Worm (Caenorhabditis elegans): ENCODE measurements around the gene C05D12.3.

The C05D12.3 gene

DNA sequence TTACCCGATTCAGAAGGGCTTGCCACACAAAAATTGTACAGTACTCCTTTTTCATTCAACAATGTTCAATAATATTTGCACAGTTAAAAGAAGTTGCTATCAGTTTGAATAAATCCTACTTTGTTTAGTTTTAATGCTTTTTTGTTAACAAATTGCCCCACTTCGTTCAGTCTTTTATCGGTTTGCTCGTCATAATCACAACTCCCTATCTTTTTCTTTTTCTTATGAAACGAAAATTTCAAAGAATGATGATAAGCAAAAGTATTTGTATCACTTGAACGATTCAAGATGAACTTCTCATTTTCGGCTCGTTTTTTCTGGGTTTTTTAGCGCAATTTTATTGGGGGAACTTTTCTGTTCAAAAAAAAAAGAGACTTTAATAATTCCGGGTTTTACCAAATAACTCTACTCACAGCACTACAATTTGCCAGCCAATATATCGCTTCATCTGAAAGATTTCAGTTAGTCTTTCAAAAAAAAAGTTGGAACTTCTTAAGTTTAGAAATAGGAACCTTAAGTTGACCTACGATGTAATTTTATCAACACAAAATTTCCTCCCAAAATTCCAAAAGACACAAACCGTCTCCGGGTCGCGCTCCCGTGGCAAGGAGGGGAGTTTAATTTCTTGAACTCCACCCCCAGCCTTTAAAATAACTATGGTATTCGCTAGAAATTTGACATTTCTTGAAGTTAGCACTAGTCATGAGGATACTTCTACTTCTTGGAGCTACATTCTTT is at the start of gene C05D12.3:
Gene C05D12.3 (plus strand): TSS at position 688 of the 738 bp plus-strand sequence.
- TF ChIP-seq unc-62 (GFP tag; optimal IDR thresholded peaks at IDR 0.05), result no peak

DNA sequence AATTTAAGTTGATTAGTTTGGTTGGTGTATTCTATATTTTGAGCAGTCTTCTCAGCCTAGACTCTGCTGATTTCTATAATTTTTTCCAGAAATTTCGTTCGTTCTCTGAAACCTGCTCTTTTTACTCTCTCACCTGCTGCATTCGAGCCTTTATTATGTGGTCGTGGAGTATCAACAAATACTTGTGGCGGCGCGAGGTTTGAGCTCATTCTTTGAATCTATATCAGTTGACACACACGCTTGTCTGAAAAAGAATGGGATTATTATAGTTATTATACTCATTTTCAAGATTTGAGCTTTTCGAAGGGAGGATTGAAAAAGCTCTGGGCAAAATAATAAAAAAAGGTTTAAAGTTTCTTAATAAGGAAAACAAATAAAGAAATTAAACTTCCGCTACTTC is 49.0 kb upstream of the C05D12.3 start:
- TF ChIP-seq unc-62 (GFP tag; optimal IDR thresholded peaks at IDR 0.05), result no peak

ce11 chrII:11376598-11377108 is 48.4 kb upstream of the C05D12.3 start:
- TF ChIP-seq unc-62 (GFP tag; optimal IDR thresholded peaks at IDR 0.05), result no peak

DNA sequence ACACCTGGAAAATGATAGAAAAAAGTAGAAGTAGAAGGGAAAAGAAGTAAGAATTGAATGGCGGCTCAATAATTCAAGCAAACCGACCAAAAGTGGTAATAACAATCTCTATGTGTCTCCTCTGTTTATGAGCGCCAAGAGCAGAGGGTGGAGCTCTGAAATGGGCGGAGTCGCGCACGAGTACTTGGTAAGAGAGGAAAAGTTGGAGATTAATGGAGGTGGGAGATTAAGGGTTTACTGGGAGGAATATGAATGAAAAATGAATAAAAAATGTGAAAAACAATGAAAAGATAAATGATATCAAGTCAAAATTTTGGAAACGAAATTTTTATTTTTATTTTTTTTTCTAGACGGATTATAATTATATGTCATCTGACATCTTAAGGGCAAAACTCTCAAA is 47.4 kb upstream of the C05D12.3 start:
- no peak for TF ChIP-seq unc-62 (GFP tag; optimal IDR thresholded peaks at IDR 0.05)

DNA sequence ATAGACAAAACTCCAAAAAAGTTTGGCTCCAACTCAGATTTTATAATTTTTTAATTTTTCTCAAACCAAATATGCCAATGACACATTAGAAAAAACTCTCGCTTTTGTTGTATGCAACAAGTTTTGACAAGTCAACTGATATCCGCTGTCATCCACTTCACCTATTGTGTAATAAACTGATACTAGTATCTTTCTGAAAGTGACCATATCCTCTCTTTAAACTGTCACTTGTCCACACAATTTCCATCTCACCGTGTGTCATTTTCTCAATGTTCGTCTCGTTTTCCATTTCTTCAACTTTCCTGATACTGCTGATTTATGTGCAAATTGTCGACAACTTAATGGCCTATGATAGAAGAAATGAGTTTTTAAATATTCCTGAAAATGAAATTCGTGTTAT is 42.0 kb upstream of the C05D12.3 start, which contains the start of the genes C33B4.5 and C33B4.4:
Gene C33B4.5 (plus strand): TSS at position 270 of the 400 bp plus-strand sequence.
Gene C33B4.4 (minus strand): TSS at position 385 of the 400 bp plus-strand sequence.
- no peak for TF ChIP-seq unc-62 (GFP tag; optimal IDR thresholded peaks at IDR 0.05)

ce11 chrII:11384099-11384498 is 41.0 kb upstream of the C05D12.3 start:
- TF ChIP-seq unc-62 (GFP tag; optimal IDR thresholded peaks at IDR 0.05), result no peak

ce11 chrII:11386950-11387349 is 38.1 kb upstream of the C05D12.3 start:
- TF ChIP-seq unc-62 (GFP tag; optimal IDR thresholded peaks at IDR 0.05), result no peak

ce11 chrII:11390865-11391264 is 34.2 kb upstream of the C05D12.3 start, which contains the start of gene shn-1:
Gene shn-1 (minus strand): TSS chrII:11390965.
- no peak for TF ChIP-seq unc-62 (GFP tag; optimal IDR thresholded peaks at IDR 0.05)

DNA sequence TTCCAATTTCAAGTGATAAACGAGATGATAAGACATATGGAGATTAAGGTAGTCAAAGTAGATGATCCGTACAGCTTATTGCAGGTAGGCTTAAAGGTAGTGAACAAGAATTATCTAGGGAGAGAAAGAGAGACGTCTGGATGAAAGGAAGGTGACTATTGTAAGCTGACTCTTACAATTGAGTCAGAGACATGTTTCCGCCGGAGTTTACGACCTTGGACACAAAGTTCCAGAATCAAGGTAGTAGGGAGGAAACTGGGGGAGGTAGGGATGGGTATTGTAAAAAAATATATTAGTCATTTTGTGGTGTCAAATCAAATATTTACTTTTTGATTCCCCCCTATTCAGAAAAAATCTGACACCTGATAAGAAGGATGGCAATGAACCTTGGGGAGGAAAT is 32.7 kb upstream of the C05D12.3 start:
- no peak for TF ChIP-seq unc-62 (GFP tag; optimal IDR thresholded peaks at IDR 0.05)

ce11 chrII:11393787-11394186 is 31.3 kb upstream of the C05D12.3 start:
- TF ChIP-seq unc-62 (GFP tag; optimal IDR thresholded peaks at IDR 0.05), result no peak

DNA sequence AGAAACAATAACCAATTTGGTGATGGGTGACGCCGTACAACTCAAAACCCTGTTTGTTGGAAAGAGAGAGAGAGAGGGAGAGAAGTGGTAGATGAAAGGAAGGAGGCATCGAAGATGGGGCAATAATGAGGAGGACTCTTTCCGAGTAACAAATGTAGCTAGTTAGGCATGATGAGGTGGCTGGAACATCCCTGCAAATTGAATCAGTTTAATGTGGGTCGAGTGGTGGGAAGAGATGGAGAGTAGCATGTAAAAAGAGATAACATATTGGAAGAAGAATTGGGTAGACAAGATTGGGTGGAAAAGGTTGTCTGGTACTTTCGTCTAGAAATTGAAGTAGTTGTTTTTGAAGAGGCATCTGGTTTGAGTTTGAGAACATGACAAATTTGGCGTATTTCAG is 28.8 kb upstream of the C05D12.3 start:
- TF ChIP-seq unc-62 (GFP tag; optimal IDR thresholded peaks at IDR 0.05), result no peak

ce11 chrII:11398787-11399186 is 26.3 kb upstream of the C05D12.3 start:
- no peak for TF ChIP-seq unc-62 (GFP tag; optimal IDR thresholded peaks at IDR 0.05)

ce11 chrII:11400386-11400785 is 24.7 kb upstream of the C05D12.3 start:
- TF ChIP-seq unc-62 (GFP tag; optimal IDR thresholded peaks at IDR 0.05), result no peak

DNA sequence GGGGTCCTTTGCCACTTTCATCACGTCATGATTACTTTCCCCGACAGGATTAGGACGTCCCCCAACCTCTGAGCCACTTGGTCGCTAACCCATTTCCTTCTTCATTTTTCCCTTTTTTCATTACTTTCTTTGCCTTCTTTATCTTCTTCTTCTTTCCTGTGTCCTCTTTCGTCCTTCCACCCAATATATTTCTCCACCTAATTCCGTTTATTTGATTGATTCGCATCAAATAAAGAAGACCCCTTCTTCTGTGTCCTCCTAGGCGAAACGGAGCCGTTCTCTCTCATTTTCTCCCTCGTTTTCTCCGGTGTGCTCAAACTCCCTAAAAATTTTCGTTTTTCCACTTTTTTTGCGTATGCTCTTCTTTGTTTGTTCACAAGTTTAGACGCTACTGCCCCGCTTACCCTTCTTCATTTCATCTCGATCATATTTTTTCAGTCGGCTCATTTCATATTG is 15.4 kb upstream of the C05D12.3 start, which contains the start of gene C05D12.7:
Gene C05D12.7 (plus strand): TSS at position 406 of the 456 bp plus-strand sequence.
- TF ChIP-seq unc-62 (GFP tag; optimal IDR thresholded peaks at IDR 0.05), result no peak

DNA sequence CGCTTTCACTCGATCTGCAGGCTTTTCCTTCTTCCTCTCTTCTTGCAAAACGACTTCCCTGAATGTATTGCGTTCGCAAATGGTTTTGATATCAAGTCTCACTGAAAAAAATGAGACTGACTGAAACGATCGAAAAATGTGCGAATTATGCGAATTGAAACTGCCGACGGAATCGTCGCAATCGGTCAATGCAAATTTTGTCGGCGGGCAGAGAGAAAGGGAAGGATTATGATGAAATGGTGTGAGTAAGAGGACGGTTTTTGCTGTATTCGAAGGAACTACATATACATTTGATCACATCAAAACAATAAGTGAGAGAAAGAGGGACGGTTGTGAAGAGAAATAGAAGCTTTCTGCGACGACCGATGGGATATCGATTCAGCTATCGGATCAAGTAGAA is 9.4 kb upstream of the C05D12.3 start, which contains the start of gene C05D12.1:
Gene C05D12.1 (minus strand): TSS at position 101 of the 400 bp plus-strand sequence.
- TF ChIP-seq unc-62 (GFP tag; optimal IDR thresholded peaks at IDR 0.05), result no peak

ce11 chrII:11417999-11418398 is 7.1 kb upstream of the C05D12.3 start, which contains the start of gene C05D12.2:
Gene C05D12.2 (plus strand): TSS chrII:11418299.
- no peak for TF ChIP-seq unc-62 (GFP tag; optimal IDR thresholded peaks at IDR 0.05)

ce11 chrII:11418476-11418875 is 6.6 kb upstream of the C05D12.3 start:
- no peak for TF ChIP-seq unc-62 (GFP tag; optimal IDR thresholded peaks at IDR 0.05)
